Worm (Caenorhabditis elegans) whole organism, midembryonic: Measurements from ENCODE around the gene T28A8.2.
A peak's percentile ranks its signal among the peaks of the same experiment; 100 is the strongest.

Source experiments
- T22C8.4 ChIP-seq: fragments of 200-800 bp; sonication (Bioruptor generic); IDR thresholded peaks from 2 replicates; pipeline ENCODE4 v1.3.6; 2022; ENCODE audit warnings: missing genetic modification characterization, missing compliant biosample characterization
- cog-1 ChIP-seq: sonication (generic microtip); optimal IDR thresholded peaks from 2 replicates; lab custom pipeline; 2016; ENCODE audit warnings: missing genetic modification characterization, missing compliant biosample characterization
- flt-1 ChIP-seq: fragments of 200-800 bp; sonication (Bioruptor generic); IDR thresholded peaks from 2 replicates; pipeline ENCODE4 v1.3.6; 2022; ENCODE audit warnings: missing genetic modification characterization, missing compliant biosample characterization
- klf-2 ChIP-seq: fragments of 200-800 bp; sonication (Bioruptor generic); conservative IDR thresholded peaks from 2 replicates; pipeline ENCODE4 v1.3.6; 2022; ENCODE audit warnings: missing genetic modification reagents, missing genetic modification characterization, missing compliant biosample characterization
- med-1 ChIP-seq: sonication (generic microtip); optimal IDR thresholded peaks from 2 replicates; lab custom pipeline; 2017; ENCODE audit warnings: missing genetic modification characterization, mild to moderate bottlenecking, missing compliant biosample characterization, antibody characterized with exemption, missing genetic modification reagents; ENCODE audit not compliant: insufficient read depth
- ref-1 ChIP-seq: fragments of 200-800 bp; sonication (Bioruptor generic); conservative IDR thresholded peaks from 2 replicates; pipeline ENCODE4 v1.3.6; 2022; ENCODE audit warnings: missing genetic modification reagents, missing genetic modification characterization, missing compliant biosample characterization
- tab-1 ChIP-seq: fragments of 200-800 bp; sonication (Bioruptor generic); IDR thresholded peaks from 2 replicates; pipeline ENCODE4 v1.3.6; 2022; ENCODE audit warnings: missing genetic modification characterization, missing compliant biosample characterization
- ztf-23 ChIP-seq: fragments of 200-800 bp; sonication (Bioruptor generic); IDR thresholded peaks from 2 replicates; pipeline ENCODE4 v1.3.6; 2022; ENCODE audit warnings: missing genetic modification reagents, missing genetic modification characterization, missing compliant biosample characterization
- ztf-29 ChIP-seq: fragments of 200-800 bp; sonication (Bioruptor generic); IDR thresholded peaks from 2 replicates; pipeline ENCODE4 v1.3.6; 2022; ENCODE audit warnings: missing genetic modification reagents, missing genetic modification characterization, missing compliant biosample characterization

The T28A8.2 gene

DNA sequence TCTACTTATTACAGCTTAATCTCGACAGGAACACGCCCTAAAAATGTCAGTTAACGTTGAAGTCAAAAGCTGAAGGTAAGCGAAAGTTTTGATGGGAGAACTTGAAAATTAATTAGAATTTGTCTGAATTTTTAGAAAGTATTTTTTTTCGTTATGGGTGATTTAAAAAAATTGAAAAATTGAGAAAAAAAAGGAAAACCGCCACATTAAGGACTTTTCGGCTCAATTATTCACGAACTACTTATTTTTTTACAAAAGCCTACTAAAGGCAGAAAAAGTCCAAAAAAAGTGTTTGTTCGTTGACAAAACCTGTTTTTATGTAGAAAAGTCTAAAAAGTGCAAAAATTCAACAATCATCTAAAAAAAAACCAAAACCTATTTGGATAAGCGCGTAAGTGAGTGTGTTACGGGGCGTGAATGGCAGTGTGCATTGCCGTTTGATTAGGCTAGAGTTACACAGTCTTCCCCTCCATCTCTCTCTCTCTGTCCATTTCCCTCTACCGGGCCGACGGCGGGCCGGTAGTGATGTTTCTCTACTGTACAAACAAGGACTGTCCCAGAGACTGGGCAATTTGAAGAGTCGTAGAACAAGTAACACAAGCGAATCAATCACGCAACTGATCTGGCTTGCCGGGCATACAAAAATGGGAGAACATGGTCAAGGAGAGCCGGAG, 32.1 kb upstream of the T28A8.2 start, which contains the start of gene lron-13:
TSS of gene lron-13 (plus strand) at position 15 of the 674 bp plus-strand sequence.
- no peak for TF ChIP-seq flt-1
- no peak for TF ChIP-seq cog-1 (tag; lab: Kevin White, UChicago)
- no peak for TF ChIP-seq ztf-23
- TF ChIP-seq med-1 (GFP tag; lab: Kevin White, UChicago): no peak
- no peak for TF ChIP-seq ref-1 (GFP tag; lab: Robert Waterston, UW)
- TF ChIP-seq tab-1 (GFP tag; lab: Robert Waterston, UW): no peak
- TF ChIP-seq klf-2 (GFP tag; lab: Robert Waterston, UW): no peak
- TF ChIP-seq ztf-29 (GFP tag; lab: Robert Waterston, UW): no peak
- no peak for TF ChIP-seq T22C8.4 (GFP tag; lab: Robert Waterston, UW)

DNA sequence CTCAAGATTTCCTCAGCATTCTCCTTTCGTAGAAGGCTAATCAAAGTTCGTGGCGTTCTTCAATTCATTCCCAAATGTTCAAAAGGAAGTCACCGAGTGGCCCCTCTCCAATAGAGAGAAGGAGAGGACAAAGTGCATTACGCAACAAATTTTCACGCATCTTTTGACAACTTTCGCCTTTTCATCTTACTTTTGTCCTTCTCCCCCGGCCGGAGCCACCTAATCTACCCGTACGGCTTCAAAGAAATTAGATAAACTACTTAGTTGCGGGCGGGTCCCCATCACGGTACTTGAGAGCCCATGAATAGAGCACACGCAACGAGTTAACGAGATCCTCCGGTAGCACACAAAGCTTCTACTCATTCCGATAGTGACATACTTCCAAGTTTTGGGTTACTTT, 31.2 kb upstream of the T28A8.2 start:
- TF ChIP-seq ref-1 (GFP tag; lab: Robert Waterston, UW): no peak
- no peak for TF ChIP-seq med-1 (GFP tag; lab: Kevin White, UChicago)
- no peak for TF ChIP-seq klf-2 (GFP tag; lab: Robert Waterston, UW)

DNA sequence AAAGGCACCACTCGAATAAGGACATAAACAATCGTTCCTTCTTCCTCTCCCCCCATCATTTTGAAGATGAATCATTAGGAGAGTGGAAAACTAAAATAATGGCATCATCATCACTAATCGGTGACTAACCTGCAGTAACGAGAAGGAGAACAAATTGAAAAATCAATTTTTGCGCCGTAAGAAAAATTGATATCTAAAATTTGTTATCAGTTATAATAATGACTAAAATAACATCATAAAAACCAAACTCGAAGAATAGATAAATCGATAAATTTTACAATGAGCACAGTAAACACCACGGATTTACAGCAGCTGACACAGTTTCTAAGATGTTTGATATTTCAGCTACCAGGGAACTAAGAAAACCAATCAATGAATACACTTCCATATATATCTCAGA, 30.7 kb upstream of the T28A8.2 start:
- TF ChIP-seq ref-1 (GFP tag; lab: Robert Waterston, UW) (no peak), ztf-29 (GFP tag; lab: Robert Waterston, UW) (no peak), ztf-23 (no peak), tab-1 (GFP tag; lab: Robert Waterston, UW) (no peak), med-1 (GFP tag; lab: Kevin White, UChicago) (no peak), T22C8.4 (GFP tag; lab: Robert Waterston, UW) (no peak), flt-1 (no peak), cog-1 (tag; lab: Kevin White, UChicago) (no peak), klf-2 (GFP tag; lab: Robert Waterston, UW) (no peak)

DNA sequence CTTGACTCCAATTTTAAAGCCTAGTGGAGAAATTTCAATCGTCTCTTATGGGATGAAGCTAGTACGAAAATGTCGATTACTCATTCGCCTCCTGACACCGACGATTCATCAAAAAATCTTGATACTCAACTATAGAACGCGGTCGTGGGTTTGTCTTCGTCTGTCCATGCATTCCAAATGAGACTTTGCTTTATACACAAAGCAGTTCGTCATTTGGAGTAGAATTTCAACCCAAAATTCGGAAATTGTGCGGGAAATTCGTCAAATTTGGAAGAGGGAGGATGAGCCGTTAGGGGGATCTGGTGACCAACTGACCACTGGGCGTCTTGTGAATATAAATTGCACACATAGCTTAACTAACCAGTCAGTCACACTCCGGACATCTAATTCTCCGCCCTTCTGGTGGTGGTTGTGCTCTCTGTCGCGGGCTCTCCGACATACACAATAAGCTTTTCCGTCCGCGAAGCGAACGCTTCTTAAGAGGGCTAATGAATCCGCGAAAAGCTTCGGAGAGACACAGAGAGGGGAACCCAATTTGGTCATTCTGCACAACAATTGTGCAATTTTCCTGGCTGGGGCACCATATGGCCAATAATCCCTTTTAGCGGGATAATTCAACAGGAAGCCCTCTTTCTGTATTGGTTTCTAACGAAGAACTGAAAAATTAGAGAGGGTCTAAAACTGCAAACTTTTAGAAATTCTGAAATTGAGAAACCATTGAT, 29.8 kb upstream of the T28A8.2 start:
- TF ChIP-seq klf-2 (GFP tag; lab: Robert Waterston, UW) (no peak), med-1 (GFP tag; lab: Kevin White, UChicago) (no peak), ztf-29 (GFP tag; lab: Robert Waterston, UW) (no peak), tab-1 (GFP tag; lab: Robert Waterston, UW) (no peak), flt-1 (no peak), T22C8.4 (GFP tag; lab: Robert Waterston, UW) (no peak), ref-1 (GFP tag; lab: Robert Waterston, UW) (no peak), ztf-23 (no peak), cog-1 (tag; lab: Kevin White, UChicago) (no peak)

DNA sequence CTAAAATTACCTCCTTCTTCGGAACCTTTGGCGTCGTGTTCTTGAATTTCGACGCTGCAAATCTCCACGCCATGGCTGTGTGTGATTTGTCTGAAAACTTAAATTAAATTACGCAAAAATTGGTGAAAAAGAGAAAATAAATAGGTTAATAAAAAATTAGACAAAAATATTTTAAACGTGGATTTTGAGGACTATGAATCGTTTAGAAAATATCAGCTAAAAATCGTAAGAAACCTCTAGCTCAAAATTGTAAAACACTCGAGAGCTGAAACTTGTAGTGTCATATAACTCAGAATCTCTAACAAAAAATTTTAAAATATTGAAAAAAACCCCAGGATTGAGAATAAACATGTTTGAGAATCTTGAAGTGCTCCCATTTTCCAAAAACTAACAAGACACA, 28.6 kb upstream of the T28A8.2 start, which contains the start of gene pod-1:
TSS of gene pod-1 (minus strand) at position 101 of the 400 bp plus-strand sequence.
- no peak for TF ChIP-seq ref-1 (GFP tag; lab: Robert Waterston, UW)
- TF ChIP-seq T22C8.4 (GFP tag; lab: Robert Waterston, UW): no peak
- TF ChIP-seq ztf-29 (GFP tag; lab: Robert Waterston, UW): no peak
- no peak for TF ChIP-seq tab-1 (GFP tag; lab: Robert Waterston, UW)
- TF ChIP-seq med-1 (GFP tag; lab: Kevin White, UChicago): no peak
- no peak for TF ChIP-seq ztf-23
- no peak for TF ChIP-seq cog-1 (tag; lab: Kevin White, UChicago)
- no peak for TF ChIP-seq klf-2 (GFP tag; lab: Robert Waterston, UW)
- no peak for TF ChIP-seq flt-1

DNA sequence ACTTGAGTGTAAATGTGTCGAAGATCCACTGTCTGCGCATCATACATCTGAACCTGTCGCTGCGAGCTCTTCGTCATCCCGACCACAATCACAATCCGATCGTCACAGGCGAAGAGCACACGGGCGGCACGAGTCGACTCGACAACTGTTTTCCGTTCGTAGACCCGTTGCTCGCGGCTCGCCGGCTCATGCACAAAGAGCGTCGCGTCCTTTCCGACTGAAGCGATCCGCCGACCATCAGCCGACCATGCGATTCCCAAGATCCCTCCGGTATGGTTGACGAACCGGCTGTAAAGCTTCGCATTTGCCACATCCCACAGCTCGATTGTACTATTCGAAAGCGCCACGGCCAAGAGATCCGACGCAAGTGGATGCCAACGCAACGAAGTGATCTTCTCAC, 23.0 kb upstream of the T28A8.2 start:
- TF ChIP-seq ref-1 (GFP tag; lab: Robert Waterston, UW): no peak
- no peak for TF ChIP-seq ztf-23
- no peak for TF ChIP-seq tab-1 (GFP tag; lab: Robert Waterston, UW)
- TF ChIP-seq klf-2 (GFP tag; lab: Robert Waterston, UW): no peak
- no peak for TF ChIP-seq cog-1 (tag; lab: Kevin White, UChicago)
- no peak for TF ChIP-seq ztf-29 (GFP tag; lab: Robert Waterston, UW)
- TF ChIP-seq flt-1: no peak
- no peak for TF ChIP-seq T22C8.4 (GFP tag; lab: Robert Waterston, UW)
- no peak for TF ChIP-seq med-1 (GFP tag; lab: Kevin White, UChicago)

DNA sequence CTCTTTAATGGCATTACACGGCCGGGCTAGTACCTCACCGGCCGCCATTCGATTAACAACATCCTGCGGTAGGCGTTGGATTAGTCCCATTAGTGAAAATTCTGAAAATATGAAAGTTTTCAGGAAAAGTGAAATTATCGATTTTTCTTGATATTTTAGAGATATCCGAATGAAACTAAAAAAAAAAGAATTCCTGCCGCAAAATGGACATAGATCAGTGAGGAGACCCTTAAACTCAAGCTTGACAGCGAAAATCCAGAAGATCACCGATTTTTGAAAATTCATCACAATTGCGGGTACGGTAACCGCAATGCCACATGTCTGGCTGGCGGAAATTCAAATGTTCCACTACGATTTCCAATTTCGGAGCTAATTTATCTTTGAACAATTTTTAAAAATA, 19.0 kb upstream of the T28A8.2 start, which contains the start of gene mlh-1:
TSS of gene mlh-1 (minus strand) at position 101 of the 400 bp plus-strand sequence.
- TF ChIP-seq ztf-29 (GFP tag; lab: Robert Waterston, UW) (no peak), flt-1 (no peak), klf-2 (GFP tag; lab: Robert Waterston, UW) (no peak), tab-1 (GFP tag; lab: Robert Waterston, UW) (no peak), ref-1 (GFP tag; lab: Robert Waterston, UW) (no peak), ztf-23 (no peak), T22C8.4 (GFP tag; lab: Robert Waterston, UW) (peak; percentile 70)

DNA sequence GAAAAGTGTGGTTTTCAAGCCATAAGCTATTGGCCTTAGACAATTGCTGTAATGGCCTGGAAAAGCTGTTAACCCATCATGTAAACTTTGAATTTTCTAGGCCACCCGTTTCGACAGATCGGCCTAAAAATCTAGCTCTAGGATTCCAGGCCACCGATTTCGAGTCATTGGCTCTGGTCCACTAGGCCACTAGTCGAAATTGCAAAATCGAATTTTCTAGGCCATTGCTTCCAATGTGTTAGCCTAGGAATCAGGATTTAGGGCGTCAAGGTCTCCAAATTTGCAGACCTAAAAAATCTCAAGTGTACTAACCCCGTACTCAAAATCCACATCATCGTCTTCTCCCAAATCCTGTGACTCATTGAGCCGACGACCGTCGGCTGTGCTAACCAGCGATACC, 15.3 kb upstream of the T28A8.2 start:
- no peak for TF ChIP-seq flt-1
- no peak for TF ChIP-seq ztf-29 (GFP tag; lab: Robert Waterston, UW)
- TF ChIP-seq T22C8.4 (GFP tag; lab: Robert Waterston, UW): no peak
- no peak for TF ChIP-seq ref-1 (GFP tag; lab: Robert Waterston, UW)
- no peak for TF ChIP-seq klf-2 (GFP tag; lab: Robert Waterston, UW)
- TF ChIP-seq cog-1 (tag; lab: Kevin White, UChicago): no peak
- TF ChIP-seq med-1 (GFP tag; lab: Kevin White, UChicago): no peak
- no peak for TF ChIP-seq ztf-23
- no peak for TF ChIP-seq tab-1 (GFP tag; lab: Robert Waterston, UW)

DNA sequence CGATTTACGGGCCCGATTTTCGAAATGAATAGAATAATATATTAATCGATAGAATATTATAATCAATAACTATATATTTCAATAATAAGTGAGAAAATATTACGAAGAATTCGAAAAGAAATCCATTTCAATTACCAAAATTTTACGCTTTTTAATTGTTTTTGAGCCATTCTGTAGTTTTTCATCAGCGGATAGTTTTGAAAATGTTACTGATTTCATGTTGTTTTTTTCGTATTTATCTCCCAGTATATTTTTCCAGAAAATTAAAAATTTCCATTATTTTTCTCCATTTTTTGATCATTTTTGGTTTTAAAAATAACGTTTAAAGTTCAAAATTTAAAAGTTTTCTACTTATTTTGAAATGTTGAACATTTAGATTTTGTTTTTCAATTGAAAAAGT, 10.2 kb upstream of the T28A8.2 start, which contains the start of gene T28A8.3:
TSS of gene T28A8.3 (plus strand) at position 301 of the 400 bp plus-strand sequence.
- no peak for TF ChIP-seq tab-1 (GFP tag; lab: Robert Waterston, UW)
